Fruit fly (Drosophila melanogaster) whole organism, embryonic: Measurements from ENCODE around the gene Pc.

ENCODE experiments used
- Atf-2 ChIP-seq: fragments of 200-800 bp; sonication (Bioruptor generic); optimal IDR thresholded peaks from 2 replicates; lab custom pipeline; 2016; ENCODE audit warnings: missing biosample characterization, missing genetic modification characterization
- B-H1 ChIP-seq: fragments of 200-800 bp; sonication (Bioruptor generic); IDR thresholded peaks from 3 replicates; pipeline ENCODE4 v1.3.6; 2022; ENCODE audit warnings: missing biosample characterization, missing genetic modification characterization
- BEAF-32 ChIP-seq: fragments of 200-800 bp; sonication (Bioruptor generic); optimal IDR thresholded peaks from 3 replicates; lab custom pipeline; 2017; ENCODE audit warnings: missing biosample characterization, missing genetic modification characterization, mild to moderate bottlenecking, moderate library complexity, missing genetic modification reagents
- CG10147 ChIP-seq: fragments of 200-800 bp; sonication (Bioruptor generic); optimal IDR thresholded peaks from 2 replicates; lab custom pipeline; 2019; ENCODE audit warnings: missing biosample characterization, mild to moderate bottlenecking, missing genetic modification characterization, moderate library complexity
- CG10267 ChIP-seq: fragments of 200-800 bp; sonication (Bioruptor generic); optimal IDR thresholded peaks from 2 replicates; lab custom pipeline; 2018; ENCODE audit warnings: missing biosample characterization, mild to moderate bottlenecking, missing genetic modification characterization, moderate library complexity
- CG10565 ChIP-seq: fragments of 200-800 bp; sonication (Bioruptor generic); optimal IDR thresholded peaks from 3 replicates; lab custom pipeline; 2016; ENCODE audit warnings: missing biosample characterization, mild to moderate bottlenecking, missing genetic modification characterization
- CG13123 ChIP-seq: fragments of 200-800 bp; sonication (Bioruptor generic); optimal IDR thresholded peaks from 2 replicates; lab custom pipeline; 2016; ENCODE audit warnings: missing biosample characterization, missing genetic modification characterization
- CG17328 ChIP-seq: fragments of 200-800 bp; sonication (Bioruptor generic); IDR thresholded peaks from 2 replicates; pipeline ENCODE4 v1.3.6; 2022; ENCODE audit warnings: missing biosample characterization, missing genetic modification characterization
- CG17385 ChIP-seq: fragments of 200-800 bp; sonication (Bioruptor generic); optimal IDR thresholded peaks from 3 replicates; lab custom pipeline; 2018; ENCODE audit warnings: missing biosample characterization, mild to moderate bottlenecking, missing genetic modification characterization
- CG30403 ChIP-seq: fragments of 200-800 bp; sonication (Bioruptor generic); optimal IDR thresholded peaks from 3 replicates; lab custom pipeline; 2016; ENCODE audit warnings: missing biosample characterization, missing genetic modification characterization
- CG3407 ChIP-seq: fragments of 200-800 bp; sonication (Bioruptor generic); optimal IDR thresholded peaks from 2 replicates; lab custom pipeline; 2018; ENCODE audit warnings: missing biosample characterization, mild to moderate bottlenecking, missing genetic modification characterization
- CG5245 ChIP-seq: fragments of 200-800 bp; sonication (Bioruptor generic); optimal IDR thresholded peaks from 3 replicates; lab custom pipeline; 2016; ENCODE audit warnings: missing biosample characterization, missing genetic modification characterization
- CG8924 ChIP-seq: fragments of 200-800 bp; optimal IDR thresholded peaks from 3 replicates; lab custom pipeline; 2019; ENCODE audit warnings: missing biosample characterization, mild to moderate bottlenecking, missing genetic modification characterization, moderate library complexity
- Camta ChIP-seq: fragments of 200-800 bp; sonication (Bioruptor generic); optimal IDR thresholded peaks from 2 replicates; lab custom pipeline; 2016; ENCODE audit warnings: missing biosample characterization, missing genetic modification characterization
- Chrac-16 ChIP-seq: fragments of 200-800 bp; sonication (Bioruptor generic); optimal IDR thresholded peaks from 3 replicates; lab custom pipeline; 2016; ENCODE audit warnings: missing biosample characterization, missing genetic modification characterization
- Drgx ChIP-seq: fragments of 200-800 bp; sonication (Bioruptor generic); IDR thresholded peaks from 2 replicates; pipeline ENCODE4 v1.3.6; 2022; ENCODE audit warnings: missing biosample characterization, missing genetic modification characterization
- E2f1 ChIP-seq: fragments of 200-800 bp; sonication (Bioruptor generic); IDR thresholded peaks from 2 replicates; pipeline ENCODE4 v1.3.6; 2022; ENCODE audit warnings: missing biosample characterization, missing genetic modification characterization
- E2f2 ChIP-seq: fragments of 200-800 bp; sonication (Bioruptor generic); IDR thresholded peaks from 2 replicates; pipeline ENCODE4 v1.3.6; 2022; ENCODE audit warnings: missing biosample characterization, missing genetic modification characterization
- Ets97D ChIP-seq: fragments of 200-800 bp; sonication (Bioruptor generic); optimal IDR thresholded peaks from 3 replicates; lab custom pipeline; 2016; ENCODE audit warnings: missing biosample characterization, missing genetic modification characterization
- HLH4C ChIP-seq: fragments of 200-800 bp; sonication (Bioruptor generic); IDR thresholded peaks from 3 replicates; pipeline ENCODE4 v1.3.6; 2022; ENCODE audit warnings: missing biosample characterization, missing genetic modification characterization; ENCODE audit not compliant: partially characterized antibody
- Hey ChIP-seq: fragments of 200-800 bp; sonication (Bioruptor generic); optimal IDR thresholded peaks from 3 replicates; lab custom pipeline; 2018; ENCODE audit warnings: missing biosample characterization, mild to moderate bottlenecking, missing genetic modification characterization
- HmgD ChIP-seq: fragments of 200-800 bp; sonication (Bioruptor generic); optimal IDR thresholded peaks from 3 replicates; lab custom pipeline; 2016; ENCODE audit warnings: missing biosample characterization, missing genetic modification characterization
- NC2α ChIP-seq: fragments of 200-800 bp; sonication (Bioruptor generic); optimal IDR thresholded peaks from 2 replicates; lab custom pipeline; 2016; ENCODE audit warnings: missing biosample characterization, missing genetic modification characterization
- NK7.1 ChIP-seq: fragments of 200-800 bp; sonication (Bioruptor generic); optimal IDR thresholded peaks from 3 replicates; lab custom pipeline; 2016; ENCODE audit warnings: missing biosample characterization, missing genetic modification characterization
- Nf-YB ChIP-seq: fragments of 200-800 bp; sonication (Bioruptor generic); optimal IDR thresholded peaks from 3 replicates; lab custom pipeline; 2019; ENCODE audit warnings: missing biosample characterization, mild to moderate bottlenecking, missing genetic modification characterization, moderate library complexity
- Taf1 ChIP-seq: fragments of 200-800 bp; sonication (Bioruptor generic); IDR thresholded peaks from 2 replicates; pipeline ENCODE4 v1.3.6; 2022; ENCODE audit warnings: missing biosample characterization, missing genetic modification characterization
- YL-1 ChIP-seq: fragments of 200-800 bp; sonication (Bioruptor generic); optimal IDR thresholded peaks from 3 replicates; lab custom pipeline; 2017; ENCODE audit warnings: missing biosample characterization, mild to moderate bottlenecking, missing genetic modification characterization
- abd-A ChIP-seq: fragments of 200-800 bp; sonication (Bioruptor generic); optimal IDR thresholded peaks from 3 replicates; lab custom pipeline; 2019; ENCODE audit warnings: missing biosample characterization, mild to moderate bottlenecking, missing genetic modification characterization, moderate library complexity
- al ChIP-seq: fragments of 200-800 bp; sonication (Bioruptor generic); IDR thresholded peaks from 2 replicates; pipeline ENCODE4 v1.3.6; 2022; ENCODE audit warnings: missing biosample characterization, missing genetic modification characterization
- ase ChIP-seq: fragments of 200-800 bp; sonication (Bioruptor generic); IDR thresholded peaks from 3 replicates; pipeline ENCODE4 v1.3.6; 2022; ENCODE audit warnings: missing biosample characterization, missing genetic modification characterization
- btn ChIP-seq: fragments of 200-800 bp; sonication (Bioruptor generic); optimal IDR thresholded peaks from 2 replicates; lab custom pipeline; 2016; ENCODE audit warnings: missing biosample characterization, missing genetic modification characterization
- chif ChIP-seq, 2 experiments: fragments of 200-800 bp; sonication (Bioruptor generic); optimal IDR thresholded peaks; 3 replicates each; lab custom pipeline; 2016; ENCODE audit warnings: missing biosample characterization in 2 of 2, missing genetic modification characterization in 2 of 2
- corto ChIP-seq: fragments of 200-800 bp; sonication (Bioruptor generic); optimal IDR thresholded peaks from 2 replicates; lab custom pipeline; 2016; ENCODE audit warnings: missing biosample characterization, mild to moderate bottlenecking, missing genetic modification characterization, moderate library complexity
- da ChIP-seq: fragments of 200-800 bp; sonication (Bioruptor generic); optimal IDR thresholded peaks from 2 replicates; lab custom pipeline; 2016; ENCODE audit warnings: missing biosample characterization, missing genetic modification characterization
- dati ChIP-seq: fragments of 200-800 bp; sonication (Bioruptor generic); IDR thresholded peaks from 2 replicates; pipeline ENCODE4 v1.3.6; 2022; ENCODE audit warnings: missing biosample characterization, missing genetic modification characterization
- eyg ChIP-seq: fragments of 200-800 bp; sonication (Bioruptor generic); optimal IDR thresholded peaks from 3 replicates; lab custom pipeline; 2016; ENCODE audit warnings: missing biosample characterization, missing genetic modification characterization
- hbn ChIP-seq: fragments of 200-800 bp; sonication (Bioruptor generic); IDR thresholded peaks from 2 replicates; pipeline ENCODE4 v1.3.6; 2022; ENCODE audit warnings: missing biosample characterization, missing genetic modification characterization; ENCODE audit not compliant: partially characterized antibody
- hth ChIP-seq: fragments of >200 bp; optimal IDR thresholded peaks from 2 replicates; lab custom pipeline; 2017; ENCODE audit warnings: inconsistent platforms
- jing ChIP-seq: fragments of 200-800 bp; sonication (Bioruptor generic); optimal IDR thresholded peaks from 2 replicates; lab custom pipeline; 2018; ENCODE audit warnings: missing biosample characterization, mild to moderate bottlenecking, missing genetic modification characterization
- knrl ChIP-seq: fragments of 200-800 bp; sonication (Bioruptor generic); IDR thresholded peaks from 3 replicates; pipeline ENCODE4 v1.3.6; 2022; ENCODE audit warnings: missing biosample characterization, missing genetic modification characterization; ENCODE audit not compliant: partially characterized antibody
- mld ChIP-seq: fragments of 200-800 bp; sonication (Bioruptor generic); IDR thresholded peaks from 3 replicates; pipeline ENCODE4 v1.3.6; 2022; ENCODE audit warnings: missing biosample characterization, missing genetic modification characterization; ENCODE audit not compliant: partially characterized antibody
- onecut ChIP-seq: fragments of 200-800 bp; sonication (Bioruptor generic); IDR thresholded peaks from 2 replicates; pipeline ENCODE4 v1.3.6; 2022; ENCODE audit warnings: missing biosample characterization, missing genetic modification characterization
- otp ChIP-seq: fragments of 200-800 bp; sonication (Bioruptor generic); IDR thresholded peaks from 3 replicates; pipeline ENCODE4, ENCODE4 v1.3.6; 2022; ENCODE audit warnings: missing biosample characterization, missing genetic modification characterization
- pnt ChIP-seq: fragments of 200-800 bp; sonication (Bioruptor generic); optimal IDR thresholded peaks from 3 replicates; lab custom pipeline; 2016; ENCODE audit warnings: missing biosample characterization, missing genetic modification characterization
- rib ChIP-seq: fragments of 200-800 bp; sonication (Bioruptor generic); IDR thresholded peaks from 2 replicates; pipeline ENCODE4 v1.3.6; 2022; ENCODE audit warnings: missing biosample characterization, missing genetic modification characterization
- salm ChIP-seq: fragments of 200-800 bp; sonication (Bioruptor generic); optimal IDR thresholded peaks from 2 replicates; lab custom pipeline; 2018; ENCODE audit warnings: missing biosample characterization, mild to moderate bottlenecking, missing genetic modification characterization
- shn ChIP-seq: fragments of 200-800 bp; sonication (Bioruptor generic); optimal IDR thresholded peaks from 3 replicates; lab custom pipeline; 2016; ENCODE audit warnings: missing biosample characterization, missing genetic modification characterization
- tna ChIP-seq: fragments of 200-800 bp; sonication (Bioruptor generic); IDR thresholded peaks from 2 replicates; pipeline ENCODE4 v1.3.6; 2022; ENCODE audit warnings: missing biosample characterization, missing genetic modification characterization; ENCODE audit not compliant: partially characterized antibody
- trh ChIP-seq: fragments of 200-800 bp; sonication (Bioruptor generic); optimal IDR thresholded peaks from 2 replicates; lab custom pipeline; 2016; ENCODE audit warnings: missing biosample characterization, missing genetic modification characterization
- ttk ChIP-seq: fragments of 200-800 bp; sonication (Bioruptor generic); IDR thresholded peaks from 2 replicates; pipeline ENCODE4 v2.1.2; 2022; ENCODE audit warnings: missing biosample characterization, missing genetic modification characterization
- tx ChIP-seq: fragments of 200-800 bp; sonication (Bioruptor generic); optimal IDR thresholded peaks from 2 replicates; lab custom pipeline; 2016; ENCODE audit warnings: missing biosample characterization, missing genetic modification characterization
- usp ChIP-seq: fragments of >200 bp; optimal IDR thresholded peaks from 2 replicates; lab custom pipeline; 2017; ENCODE audit warnings: missing biosample characterization, missing genetic modification characterization
- zf30C ChIP-seq: fragments of 200-800 bp; sonication (Bioruptor generic); optimal IDR thresholded peaks from 3 replicates; lab custom pipeline; 2018; ENCODE audit warnings: missing biosample characterization, mild to moderate bottlenecking, missing genetic modification characterization

Pc gene

DNA sequence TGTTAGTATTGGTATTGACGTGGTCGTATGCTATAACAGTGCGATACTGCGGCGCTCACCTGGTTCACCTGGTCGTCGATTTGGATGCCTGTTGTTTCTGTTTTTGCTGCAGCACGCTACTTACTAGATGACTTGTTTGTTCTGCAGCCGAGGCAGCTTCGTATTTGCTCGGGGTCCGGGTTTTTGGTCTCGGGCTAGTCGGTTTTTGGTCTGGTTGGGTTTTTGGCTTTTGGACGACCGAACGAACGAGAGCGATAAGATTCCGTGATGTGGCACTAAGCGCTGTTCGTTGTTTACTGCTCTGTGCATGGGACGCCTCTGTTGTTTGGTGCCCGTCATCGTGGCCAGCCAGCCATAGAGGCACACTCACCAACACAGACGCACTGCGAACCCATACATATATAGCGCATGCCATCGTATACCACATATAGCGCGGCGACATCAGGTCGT lies 31.2 kb upstream of the Pc start, which contains the start of gene ebd2:
TSS of gene ebd2 (minus strand) at position 306 of the 450 bp plus-strand sequence.
- TF ChIP-seq CG5245 (GFP tag; lab: Kevin White, UChicago) (no peak), HmgD (no peak), BEAF-32 (no peak), HLH4C (GFP tag; lab: Robert Waterston, UW) (no peak; the same call in 2 of the 3 replicates), CG13123 (GFP tag; lab: Kevin White, UChicago) (no peak), hth (lab: Kevin White, UChicago) (no peak), Taf1 (no peak), tna (GFP tag; lab: Robert Waterston, UW) (0 out of 2 replicates have a peak, but pooled peaks have one; percentile 20), Ets97D (GFP tag; lab: Kevin White, UChicago) (no peak), hbn (GFP tag; lab: Robert Waterston, UW) (no peak), CG17328 (no peak), NC2α (GFP tag; lab: Kevin White, UChicago) (no peak), ttk (no peak), knrl (GFP tag; lab: Robert Waterston, UW) (no peak), ase (no peak), CG10147 (no peak), Camta (no peak), Drgx (GFP tag; lab: Robert Waterston, UW) (no peak), CG8924 (no peak), E2f2 (GFP tag; lab: Robert Waterston, UW) (0 out of 2 replicates have a peak, but pooled peaks have one; percentile 14), onecut (GFP tag; lab: Robert Waterston, UW) (peak; percentile 3; the same call in 1 of the 2 replicates), tx (GFP tag; lab: Kevin White, UChicago) (no peak), CG17385 (GFP tag; lab: Kevin White, UChicago) (no peak), E2f1 (GFP tag; lab: Robert Waterston, UW) (no peak), chif (GFP tag; optimal IDR thresholded peaks at IDR 0.05; lab: Kevin White, UChicago) (no peak), da (GFP tag; lab: Kevin White, UChicago) (no peak), mld (GFP tag; lab: Robert Waterston, UW) (no peak), pnt (no peak), B-H1 (GFP tag; lab: Robert Waterston, UW) (no peak), CG30403 (no peak), zf30C (GFP tag; lab: Kevin White, UChicago) (no peak), Nf-YB (GFP tag; lab: Kevin White, UChicago) (no peak), otp (GFP tag; lab: Robert Waterston, UW) (no peak), al (no peak), dati (GFP tag; lab: Robert Waterston, UW) (no peak), shn (GFP tag; lab: Kevin White, UChicago) (no peak), jing (GFP tag; lab: Kevin White, UChicago) (no peak), YL-1 (GFP tag; lab: Kevin White, UChicago) (no peak), corto (no peak), rib (GFP tag; lab: Robert Waterston, UW) (no peak), btn (no peak), eyg (GFP tag; lab: Kevin White, UChicago) (no peak), Atf-2 (no peak), trh (no peak), CG3407 (GFP tag; lab: Kevin White, UChicago) (no peak), CG10565 (no peak), Chrac-16 (GFP tag; lab: Kevin White, UChicago) (no peak), abd-A (tag; lab: Kevin White, UChicago) (no peak), CG10267 (tag; lab: Kevin White, UChicago) (no peak), salm (no peak), NK7.1 (GFP tag; lab: Kevin White, UChicago) (no peak), usp (no peak), Hey (peak; percentile 50)
